Worm (Caenorhabditis elegans) whole organism, young adult: ENCODE measurements around the gene srxa-12.

Experiments used
- F23B12.7 ChIP-seq: sonication (generic microtip); optimal IDR thresholded peaks from 2 replicates; lab custom pipeline; 2017; ENCODE audit warnings: missing genetic modification characterization, mild to moderate bottlenecking, missing compliant biosample characterization, antibody characterized with exemption, moderate library complexity; ENCODE audit not compliant: insufficient read depth
- F33H1.4 ChIP-seq: fragments of 200-800 bp; sonication (Bioruptor generic); IDR thresholded peaks from 2 replicates; pipeline ENCODE4 v1.3.6; 2022; ENCODE audit warnings: missing genetic modification reagents, missing genetic modification characterization, missing compliant biosample characterization
- K11D2.4 ChIP-seq: fragments of 200-800 bp; sonication (Bioruptor generic); IDR thresholded peaks from 2 replicates; pipeline ENCODE4 v1.3.6; 2022; ENCODE audit warnings: missing genetic modification reagents, missing genetic modification characterization, missing compliant biosample characterization
- Y53G8AR.9 ChIP-seq: fragments of 200-800 bp; sonication (Bioruptor generic); conservative IDR thresholded peaks from 2 replicates; pipeline ENCODE4 v1.3.6; 2022; ENCODE audit warnings: missing genetic modification reagents, missing genetic modification characterization, missing compliant biosample characterization
- Y67H2A.10 ChIP-seq: fragments of 200-800 bp; sonication (Bioruptor generic); conservative IDR thresholded peaks from 2 replicates; pipeline ENCODE4 v1.3.6; 2022; ENCODE audit warnings: missing genetic modification reagents, missing genetic modification characterization, missing compliant biosample characterization
- ZK185.1 ChIP-seq: sonication (generic microtip); optimal IDR thresholded peaks from 2 replicates; lab custom pipeline; 2016; ENCODE audit warnings: mild to moderate bottlenecking, missing genetic modification characterization, missing compliant biosample characterization; ENCODE audit not compliant: poor library complexity, severe bottlenecking
- attf-5 ChIP-seq: fragments of 200-800 bp; sonication (Bioruptor generic); optimal IDR thresholded peaks from 2 replicates; lab custom pipeline; 2018; ENCODE audit warnings: mild to moderate bottlenecking, missing genetic modification characterization, missing compliant biosample characterization
- ceh-40 ChIP-seq: fragments of 200-800 bp; sonication (Bioruptor generic); IDR thresholded peaks from 2 replicates; pipeline ENCODE4 v1.3.6; 2022; ENCODE audit warnings: missing genetic modification characterization, missing compliant biosample characterization
- egl-44 ChIP-seq: fragments of 200-800 bp; sonication (Bioruptor generic); IDR thresholded peaks from 2 replicates; pipeline ENCODE4 v1.3.6; 2022; ENCODE audit warnings: missing genetic modification reagents, missing genetic modification characterization, missing compliant biosample characterization
- egrh-3 ChIP-seq: fragments of 200-800 bp; sonication (Bioruptor generic); IDR thresholded peaks from 2 replicates; pipeline ENCODE4 v1.3.6; 2022; ENCODE audit warnings: missing genetic modification reagents, missing genetic modification characterization, missing compliant biosample characterization
- ekl-4 ChIP-seq: fragments of 200-800 bp; sonication (Bioruptor generic); IDR thresholded peaks from 2 replicates; pipeline ENCODE4 v1.3.6; 2022; ENCODE audit warnings: missing genetic modification reagents, missing genetic modification characterization, missing compliant biosample characterization
- hsf-1 ChIP-seq: fragments of 200-800 bp; sonication (Bioruptor generic); IDR thresholded peaks from 2 replicates; pipeline ENCODE4 v1.3.6; 2022; ENCODE audit warnings: missing genetic modification reagents, missing genetic modification characterization, missing compliant biosample characterization
- lag-1 ChIP-seq: fragments of 200-800 bp; sonication (Bioruptor generic); IDR thresholded peaks from 2 replicates; pipeline ENCODE4 v1.3.6; 2022; ENCODE audit warnings: missing genetic modification reagents, missing genetic modification characterization, missing compliant biosample characterization
- let-526 ChIP-seq: fragments of 200-800 bp; sonication (Bioruptor generic); IDR thresholded peaks from 2 replicates; pipeline ENCODE4 v1.3.6; 2022; ENCODE audit warnings: missing genetic modification reagents, missing genetic modification characterization, missing compliant biosample characterization
- let-607 ChIP-seq, 2 experiments: fragments of 200-800 bp in 1 of 2; sonication (Bioruptor generic) in 1 of 2; sonication (generic microtip) in 1 of 2; optimal IDR thresholded peaks; 2 replicates each; lab custom pipeline; 2016 to 2018; ENCODE audit warnings: mild to moderate bottlenecking in 2 of 2, missing compliant biosample characterization in 2 of 2, missing genetic modification characterization in 2 of 2, moderate library complexity in 2 of 2, missing genotype in 1 of 2
- lin-40 ChIP-seq: sonication (generic microtip); optimal IDR thresholded peaks from 2 replicates; lab custom pipeline; 2016; ENCODE audit warnings: missing genetic modification characterization, mild to moderate bottlenecking, missing compliant biosample characterization, missing genotype, missing genetic modification reagents
- lir-1 ChIP-seq: fragments of 200-800 bp; sonication (Bioruptor generic); conservative IDR thresholded peaks from 2 replicates; pipeline ENCODE4 v1.3.6; 2022; ENCODE audit warnings: missing genetic modification reagents, missing genetic modification characterization, missing compliant biosample characterization
- lsy-27 ChIP-seq: sonication (generic microtip); optimal IDR thresholded peaks from 2 replicates; lab custom pipeline; 2017; ENCODE audit warnings: missing genetic modification characterization, mild to moderate bottlenecking, missing compliant biosample characterization, antibody characterized with exemption, missing genotype, borderline replicate concordance; ENCODE audit not compliant: insufficient read depth
- madf-3 ChIP-seq: fragments of 200-800 bp; sonication (Bioruptor generic); IDR thresholded peaks from 2 replicates; pipeline ENCODE4 v1.3.6; 2022; ENCODE audit warnings: missing genetic modification reagents, missing genetic modification characterization, missing compliant biosample characterization
- mes-4 ChIP-seq: sonication (generic microtip); optimal IDR thresholded peaks from 2 replicates; lab custom pipeline; 2016; ENCODE audit warnings: missing genotype, missing genetic modification characterization, missing compliant biosample characterization
- nfya-2 ChIP-seq: fragments of 200-800 bp; sonication (Bioruptor generic); IDR thresholded peaks from 2 replicates; pipeline ENCODE4 v1.3.6; 2022; ENCODE audit warnings: missing genetic modification reagents, missing genetic modification characterization, missing compliant biosample characterization
- nfyb-1 ChIP-seq: fragments of 200-800 bp; sonication (Bioruptor generic); IDR thresholded peaks from 2 replicates; pipeline ENCODE4 v1.3.6; 2022; ENCODE audit warnings: missing genetic modification reagents, missing genetic modification characterization, missing compliant biosample characterization
- nhr-179 ChIP-seq: sonication (generic microtip); optimal IDR thresholded peaks from 2 replicates; lab custom pipeline; 2016; ENCODE audit warnings: mild to moderate bottlenecking, missing genetic modification characterization, missing compliant biosample characterization
- repo-1 ChIP-seq: sonication (generic microtip); optimal IDR thresholded peaks from 2 replicates; lab custom pipeline; 2017; ENCODE audit warnings: mild to moderate bottlenecking, missing genetic modification characterization, missing compliant biosample characterization
- rpc-1 ChIP-seq, 2 experiments: fragments of 150-350 bp in 1 of 2; sonication (generic microtip) in 1 of 2; optimal IDR thresholded peaks; 2 replicates each; lab custom pipeline; 2014 to 2018; ENCODE audit warnings: missing biosample characterization in 1 of 2, missing genetic modification characterization in 1 of 2, missing genetic modification reagents in 1 of 2, missing genotype in 1 of 2
- sdz-38 ChIP-seq: sonication (generic microtip); optimal IDR thresholded peaks from 2 replicates; lab custom pipeline; 2016; ENCODE audit warnings: missing genotype, missing genetic modification characterization, missing compliant biosample characterization
- snpc-3.4 ChIP-seq: sonication (generic microtip); optimal IDR thresholded peaks from 2 replicates; lab custom pipeline; 2017; ENCODE audit warnings: missing genetic modification characterization, mild to moderate bottlenecking, missing compliant biosample characterization, antibody characterized with exemption, moderate library complexity, missing genotype, missing genetic modification reagents
- somi-1 ChIP-seq: fragments of 200-800 bp; sonication (Bioruptor generic); optimal IDR thresholded peaks from 2 replicates; lab custom pipeline; 2018; ENCODE audit warnings: mild to moderate bottlenecking, missing genetic modification characterization, missing compliant biosample characterization
- tbx-9 ChIP-seq: sonication (generic microtip); optimal IDR thresholded peaks from 2 replicates; lab custom pipeline; 2016; ENCODE audit warnings: borderline replicate concordance, missing genetic modification characterization, inconsistent platforms, missing compliant biosample characterization
- tlf-1 ChIP-seq: fragments of 200-800 bp; sonication (Bioruptor generic); optimal IDR thresholded peaks from 2 replicates; lab custom pipeline; 2018; ENCODE audit warnings: mild to moderate bottlenecking, missing genetic modification characterization, missing compliant biosample characterization
- unc-62 ChIP-seq: fragments of 150-350 bp; optimal IDR thresholded peaks from 2 replicates; lab custom pipeline; 2014; ENCODE audit warnings: missing biosample characterization, missing genetic modification reagents, missing genetic modification characterization
- xnd-1 ChIP-seq: sonication (generic microtip); optimal IDR thresholded peaks from 2 replicates; lab custom pipeline; 2016; ENCODE audit warnings: missing genotype, missing genetic modification reagents, missing genetic modification characterization, missing compliant biosample characterization
- zfh-2 ChIP-seq: fragments of 200-800 bp; sonication (Bioruptor generic); conservative IDR thresholded peaks from 2 replicates; pipeline ENCODE4 v1.3.6; 2022; ENCODE audit warnings: missing genetic modification reagents, missing genetic modification characterization, missing compliant biosample characterization
- ztf-22 ChIP-seq: fragments of 200-800 bp; sonication (Bioruptor generic); optimal IDR thresholded peaks from 2 replicates; lab custom pipeline; 2018; ENCODE audit warnings: mild to moderate bottlenecking, missing genetic modification characterization, moderate library complexity, missing compliant biosample characterization
- ztf-26 ChIP-seq: sonication (generic microtip); optimal IDR thresholded peaks from 2 replicates; lab custom pipeline; 2017; ENCODE audit warnings: missing genetic modification characterization, missing compliant biosample characterization
- ztf-28 ChIP-seq: fragments of 200-800 bp; sonication (Bioruptor generic); IDR thresholded peaks from 2 replicates; pipeline ENCODE4 v1.3.6; 2022; ENCODE audit warnings: missing genetic modification reagents, missing genetic modification characterization, missing compliant biosample characterization

Gene srxa-12

DNA sequence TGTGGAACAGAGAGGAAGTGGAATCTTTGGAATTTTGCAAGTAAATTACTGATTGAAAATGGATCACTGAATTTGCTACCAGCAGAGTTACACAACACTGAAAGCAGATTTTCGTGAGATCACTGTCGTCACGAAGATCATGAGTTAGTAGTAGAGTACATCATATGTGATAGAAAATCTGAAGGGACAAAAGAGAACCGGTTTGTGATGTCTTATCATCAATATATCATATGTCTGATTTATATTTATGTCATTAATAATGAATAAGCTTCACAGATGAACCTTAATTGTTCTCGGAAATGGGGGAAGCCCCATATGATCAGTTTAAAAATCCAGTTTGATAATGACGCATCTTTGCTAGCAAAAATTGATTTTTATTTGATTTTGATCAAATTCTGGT is 9.6 kb downstream of the srxa-12 start:
- TF ChIP-seq nfya-2 (GFP tag; lab: Robert Waterston, UW) (no peak), lsy-27 (no peak), xnd-1 (no peak), lir-1 (no peak), snpc-3.4 (tag; lab: Kevin White, UChicago) (no peak), ZK185.1 (tag; lab: Kevin White, UChicago) (no peak), let-526 (GFP tag; lab: Robert Waterston, UW) (no peak), ceh-40 (no peak)

DNA sequence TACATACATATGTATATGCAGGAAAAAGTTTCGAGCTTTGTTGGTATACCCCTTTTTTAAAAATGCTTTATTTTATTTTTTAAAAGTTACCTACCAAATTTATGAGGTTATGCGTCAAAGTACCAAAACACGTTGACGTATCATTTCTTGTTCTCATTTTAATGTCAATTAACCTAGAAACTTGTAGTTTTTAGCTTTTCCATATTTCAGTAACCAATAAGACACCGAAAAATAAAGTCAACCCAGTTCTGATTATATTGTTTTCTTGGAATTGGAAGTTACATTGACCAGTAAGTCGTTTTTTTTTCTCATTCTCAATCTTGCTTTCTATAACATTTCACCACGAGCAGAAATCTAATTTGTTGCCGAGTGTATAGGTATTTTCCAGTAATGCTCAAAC is 10.4 kb downstream of the srxa-12 start, which contains the start of gene srw-145:
Gene srw-145 (plus strand): TSS at position 301 of the 400 bp plus-strand sequence.
- no peak for TF ChIP-seq rpc-1 (optimal IDR thresholded peaks at IDR 0.05; lab: Kevin White, UChicago)
- no peak for TF ChIP-seq rpc-1 (tag; optimal IDR thresholded peaks at IDR 0.05; lab: Kevin White, UChicago)
- no peak for TF ChIP-seq Y53G8AR.9
- no peak for TF ChIP-seq F23B12.7 (tag; lab: Kevin White, UChicago)
- no peak for TF ChIP-seq lag-1
- TF ChIP-seq K11D2.4 (GFP tag; lab: Robert Waterston, UW), result no peak
- TF ChIP-seq lin-40, result no peak
- no peak for TF ChIP-seq somi-1 (GFP tag; lab: Kevin White, UChicago)
- no peak for TF ChIP-seq repo-1 (tag; lab: Kevin White, UChicago)
- TF ChIP-seq F33H1.4 (GFP tag; lab: Robert Waterston, UW), result no peak
- TF ChIP-seq ztf-22 (GFP tag; lab: Kevin White, UChicago), result no peak
- TF ChIP-seq ztf-26 (tag; lab: Kevin White, UChicago), result no peak
- TF ChIP-seq sdz-38 (tag; lab: Kevin White, UChicago), result no peak
- no peak for TF ChIP-seq zfh-2 (GFP tag; lab: Robert Waterston, UW)
- no peak for TF ChIP-seq egl-44
- TF ChIP-seq hsf-1 (GFP tag; lab: Robert Waterston, UW), result no peak
- TF ChIP-seq nfyb-1 (GFP tag; lab: Robert Waterston, UW), result no peak
- TF ChIP-seq Y67H2A.10 (GFP tag; lab: Robert Waterston, UW), result no peak
- TF ChIP-seq attf-5, result no peak
- no peak for TF ChIP-seq let-607 (tag; optimal IDR thresholded peaks at IDR 0.05; lab: Kevin White, UChicago)
- no peak for TF ChIP-seq ceh-40

DNA sequence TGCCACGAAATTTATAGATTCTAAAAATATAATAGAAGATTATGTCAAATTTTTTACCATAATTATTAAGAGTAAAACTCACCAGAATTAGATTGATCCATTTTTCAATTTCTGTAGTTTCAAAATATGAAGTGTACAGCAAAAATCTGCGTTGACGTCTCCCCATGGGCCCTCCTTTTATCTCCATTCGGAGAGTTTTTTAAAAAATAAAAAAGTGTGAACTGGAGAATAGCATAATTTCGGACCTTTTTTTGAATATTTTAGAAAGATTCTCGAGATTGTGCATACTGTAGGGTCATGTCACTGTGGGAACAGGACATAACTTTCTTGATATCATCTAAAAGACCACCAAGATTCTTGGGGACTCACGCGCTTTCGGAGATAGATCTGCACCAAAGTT is 15.6 kb downstream of the srxa-12 start, which contains the start of gene dpr-1:
Gene dpr-1 (minus strand): TSS at position 101 of the 400 bp plus-strand sequence.
- TF ChIP-seq madf-3 (GFP tag; lab: Robert Waterston, UW) (no peak), nhr-179 (tag; lab: Kevin White, UChicago) (no peak), hsf-1 (GFP tag; lab: Robert Waterston, UW) (no peak), egrh-3 (GFP tag; lab: Robert Waterston, UW) (no peak), tbx-9 (tag; lab: Kevin White, UChicago) (no peak), ekl-4 (GFP tag; lab: Robert Waterston, UW) (no peak), mes-4 (no peak), tlf-1 (GFP tag; lab: Kevin White, UChicago) (no peak), unc-62 (GFP tag; lab: Kevin White, UChicago) (no peak), ztf-28 (GFP tag; lab: Robert Waterston, UW) (no peak)
- TF ChIP-seq, all 124 proteins: peak for 0
